Worm (Caenorhabditis elegans) whole organism, early embryonic: ENCODE results near the gene nhr-125.
"Not testable (repeated sequence)": the region's sequence is repeated elsewhere in the genome, so short reads cannot be mapped to it uniquely, and the experiment has no call there.

Experiments used
- ama-1 ChIP-seq: fragments of 150-350 bp; optimal IDR thresholded peaks from 2 replicates; lab custom pipeline; 2014
- ceh-36 ChIP-seq: sonication (generic microtip); optimal IDR thresholded peaks from 2 replicates; lab custom pipeline; 2016; ENCODE audit warnings: missing genetic modification characterization, inconsistent platforms, missing compliant biosample characterization
- scrt-1 ChIP-seq: fragments of 200-800 bp; sonication (Bioruptor generic); IDR thresholded peaks from 2 replicates; pipeline ENCODE4 v1.3.6; 2022; ENCODE audit warnings: missing genetic modification characterization, missing compliant biosample characterization

DNA sequence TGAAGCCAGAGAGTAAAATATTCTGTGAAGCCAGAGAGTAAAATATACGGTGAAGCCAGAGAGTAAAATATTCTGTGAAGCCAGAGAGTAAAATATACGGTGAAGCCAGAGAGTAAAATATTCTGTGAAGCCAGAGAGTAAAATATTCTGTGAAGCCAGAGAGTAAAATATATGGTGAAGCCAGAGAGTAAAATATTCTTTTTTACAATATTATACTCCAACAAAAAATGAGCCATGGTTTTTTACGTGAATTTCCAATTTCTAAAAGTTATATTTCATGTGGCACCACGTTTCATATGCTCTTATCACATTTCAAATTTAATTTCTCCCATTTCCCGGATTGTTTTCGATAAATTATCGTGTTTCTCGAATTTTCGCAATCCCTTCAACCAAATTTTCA, 11.1 kb upstream of the nhr-125 start, which contains the start of gene irld-1:
- not testable (repeated sequence) for TF ChIP-seq ceh-36 (tag; lab: Kevin White, UChicago); ama-1 (lab: Kevin White, UChicago); scrt-1 (GFP tag; lab: Robert Waterston, UW)
